Worm (Caenorhabditis elegans) whole organism, L4/young adult: ENCODE data around the gene lgc-55.

ENCODE experiments used
- W03F9.2 ChIP-seq: fragments of 150-350 bp; optimal IDR thresholded peaks from 2 replicates; lab custom pipeline; 2014; ENCODE audit warnings: missing biosample characterization, missing genetic modification characterization
- dao-5 ChIP-seq: sonication (generic microtip); optimal IDR thresholded peaks from 2 replicates; lab custom pipeline; 2016; ENCODE audit warnings: missing genotype, missing genetic modification characterization, moderate library complexity, missing compliant biosample characterization
- him-1 ChIP-seq: sonication (generic microtip); optimal IDR thresholded peaks from 2 replicates; lab custom pipeline; 2016; ENCODE audit warnings: missing genotype, missing genetic modification reagents, missing genetic modification characterization, missing compliant biosample characterization

- no peak for TF ChIP-seq W03F9.2
- TF ChIP-seq him-1 = peak; percentile 23
- TF ChIP-seq dao-5 (tag; lab: Kevin White, UChicago) = no peak
These were observed 17.1 kb upstream of the lgc-55 start for ce11 chrV:20005724-20006132.
